Worm (Caenorhabditis elegans) whole organism, L3 larva: Measurements from ENCODE around the gene fce-2.
A peak's percentile ranks its signal among the peaks of the same experiment; 100 is the strongest.

Experiments used
- ZK546.5 ChIP-seq: sonication (generic microtip); optimal IDR thresholded peaks from 2 replicates; lab custom pipeline; 2017; ENCODE audit warnings: missing biosample characterization, missing genetic modification characterization
- aly-2 ChIP-seq: fragments of 150-350 bp; optimal IDR thresholded peaks from 2 replicates; lab custom pipeline; 2014; ENCODE audit warnings: missing biosample characterization, missing genetic modification characterization
- ceh-16 ChIP-seq: sonication (generic microtip); optimal IDR thresholded peaks from 2 replicates; lab custom pipeline; 2017; ENCODE audit warnings: missing biosample characterization, missing genetic modification characterization
- ceh-28 ChIP-seq: fragments of 150-350 bp; optimal IDR thresholded peaks from 2 replicates; lab custom pipeline; 2014; ENCODE audit warnings: missing biosample characterization, missing genetic modification reagents, missing genetic modification characterization
- ceh-82 ChIP-seq: fragments of 150-350 bp; optimal IDR thresholded peaks from 2 replicates; lab custom pipeline; 2014; ENCODE audit warnings: missing biosample characterization, missing genetic modification characterization
- ceh-9 ChIP-seq: sonication (generic microtip); optimal IDR thresholded peaks from 2 replicates; lab custom pipeline; 2018; ENCODE audit warnings: missing biosample characterization, missing genetic modification characterization
- egl-27 ChIP-seq: sonication (generic microtip); optimal IDR thresholded peaks from 4 replicates; lab custom pipeline; 2017; ENCODE audit warnings: missing biosample characterization, missing genetic modification reagents, missing genetic modification characterization
- egl-5 ChIP-seq: fragments of 150-350 bp; optimal IDR thresholded peaks from 2 replicates; lab custom pipeline; 2017; ENCODE audit warnings: missing biosample characterization, missing genetic modification reagents, missing genetic modification characterization, inconsistent platforms
- elt-1 ChIP-seq: fragments of 150-350 bp; optimal IDR thresholded peaks from 2 replicates; lab custom pipeline; 2014; ENCODE audit warnings: missing biosample characterization, missing genetic modification characterization
- elt-2 ChIP-seq: sonication (generic microtip); optimal IDR thresholded peaks from 2 replicates; lab custom pipeline; 2016; ENCODE audit warnings: missing genetic modification reagents, mild to moderate bottlenecking, missing genetic modification characterization, missing compliant biosample characterization
- elt-3 ChIP-seq, 3 experiments: fragments of 150-350 bp in 1 of 3; sonication (generic microtip) in 2 of 3; optimal IDR thresholded peaks; 2 replicates in 2 of 3; 4 replicates in 1 of 3; lab custom pipeline; 2014 to 2017; ENCODE audit warnings: missing biosample characterization in 3 of 3, missing genetic modification characterization in 3 of 3
- eor-1 ChIP-seq, 2 experiments: fragments of 150-350 bp; optimal IDR thresholded peaks; 2 replicates each; lab custom pipeline; 2014 to 2018; ENCODE audit warnings: missing biosample characterization in 2 of 2, missing genetic modification characterization in 2 of 2
- fkh-2 ChIP-seq: fragments of 150-350 bp; optimal IDR thresholded peaks from 2 replicates; lab custom pipeline; 2014; ENCODE audit warnings: missing biosample characterization, missing genetic modification reagents, missing genetic modification characterization
- jun-1 ChIP-seq: fragments of 150-350 bp; optimal IDR thresholded peaks from 2 replicates; lab custom pipeline; 2014; ENCODE audit warnings: missing biosample characterization, missing genetic modification reagents, missing genetic modification characterization
- mdl-1 ChIP-seq: fragments of 150-350 bp; optimal IDR thresholded peaks from 2 replicates; lab custom pipeline; 2014; ENCODE audit warnings: missing biosample characterization, missing genetic modification characterization
- mml-1 ChIP-seq: fragments of 150-350 bp; sonication (generic microtip); optimal IDR thresholded peaks from 3 replicates; lab custom pipeline; 2014; ENCODE audit warnings: missing biosample characterization, missing genetic modification characterization
- nfya-1 ChIP-seq: sonication (generic microtip); optimal IDR thresholded peaks from 2 replicates; lab custom pipeline; 2017; ENCODE audit warnings: missing genetic modification characterization, mild to moderate bottlenecking, missing compliant biosample characterization, antibody characterized with exemption, moderate library complexity; ENCODE audit not compliant: insufficient read depth
- nhr-11 ChIP-seq: fragments of 150-350 bp; optimal IDR thresholded peaks from 2 replicates; lab custom pipeline; 2014; ENCODE audit warnings: missing biosample characterization, missing genetic modification characterization
- nhr-12 ChIP-seq: fragments of 150-350 bp; optimal IDR thresholded peaks from 2 replicates; lab custom pipeline; 2014; ENCODE audit warnings: missing biosample characterization, missing genetic modification characterization
- nhr-23 ChIP-seq: fragments of 150-350 bp; optimal IDR thresholded peaks from 2 replicates; lab custom pipeline; 2014; ENCODE audit warnings: missing biosample characterization, missing genetic modification reagents, missing genetic modification characterization
- nhr-25 ChIP-seq: sonication (generic microtip); optimal IDR thresholded peaks from 2 replicates; lab custom pipeline; 2017; ENCODE audit warnings: missing biosample characterization, missing genetic modification characterization
- nhr-28 ChIP-seq: fragments of 150-350 bp; optimal IDR thresholded peaks from 2 replicates; lab custom pipeline; 2014; ENCODE audit warnings: missing biosample characterization, missing genetic modification characterization
- nhr-67 ChIP-seq: fragments of 150-350 bp; optimal IDR thresholded peaks from 2 replicates; lab custom pipeline; 2014; ENCODE audit warnings: missing biosample characterization, missing genetic modification characterization
- nhr-76 ChIP-seq: fragments of 150-350 bp; sonication (generic microtip); optimal IDR thresholded peaks from 5 replicates; lab custom pipeline; 2014; ENCODE audit warnings: missing biosample characterization, missing genetic modification characterization
- nhr-77 ChIP-seq: fragments of 150-350 bp; optimal IDR thresholded peaks from 2 replicates; lab custom pipeline; 2014; ENCODE audit warnings: missing biosample characterization, missing genetic modification characterization
- pha-4 ChIP-seq: fragments of 150-350 bp; optimal IDR thresholded peaks from 2 replicates; lab custom pipeline; 2014; ENCODE audit warnings: missing biosample characterization, missing genetic modification reagents, missing genetic modification characterization
- pqm-1 ChIP-seq: fragments of 150-350 bp; optimal IDR thresholded peaks from 2 replicates; lab custom pipeline; 2017; ENCODE audit warnings: missing biosample characterization, missing genetic modification characterization, inconsistent platforms
- sea-2 ChIP-seq: fragments of 150-350 bp; sonication (generic microtip); optimal IDR thresholded peaks from 4 replicates; lab custom pipeline; 2014; ENCODE audit warnings: missing biosample characterization, missing genetic modification reagents, missing genetic modification characterization
- skn-1 ChIP-seq: fragments of 150-350 bp; optimal IDR thresholded peaks from 2 replicates; lab custom pipeline; 2014; ENCODE audit warnings: missing biosample characterization, missing genetic modification characterization
- snpc-4 ChIP-seq: fragments of 150-350 bp; optimal IDR thresholded peaks from 2 replicates; lab custom pipeline; 2014; ENCODE audit warnings: missing biosample characterization, missing genetic modification characterization
- unc-39 ChIP-seq: sonication (generic microtip); optimal IDR thresholded peaks from 4 replicates; lab custom pipeline; 2017; ENCODE audit warnings: missing biosample characterization, missing genetic modification characterization
- unc-62 ChIP-seq: fragments of 150-350 bp; sonication (generic microtip); optimal IDR thresholded peaks from 4 replicates; lab custom pipeline; 2014; ENCODE audit warnings: missing biosample characterization, missing genetic modification reagents, missing genetic modification characterization
- zag-1 ChIP-seq: fragments of 150-350 bp; optimal IDR thresholded peaks from 2 replicates; lab custom pipeline; 2014; ENCODE audit warnings: missing biosample characterization, missing genetic modification characterization
- ztf-4 ChIP-seq: fragments of 150-350 bp; optimal IDR thresholded peaks from 2 replicates; lab custom pipeline; 2014; ENCODE audit warnings: missing biosample characterization, missing genetic modification characterization

Gene fce-2

DNA sequence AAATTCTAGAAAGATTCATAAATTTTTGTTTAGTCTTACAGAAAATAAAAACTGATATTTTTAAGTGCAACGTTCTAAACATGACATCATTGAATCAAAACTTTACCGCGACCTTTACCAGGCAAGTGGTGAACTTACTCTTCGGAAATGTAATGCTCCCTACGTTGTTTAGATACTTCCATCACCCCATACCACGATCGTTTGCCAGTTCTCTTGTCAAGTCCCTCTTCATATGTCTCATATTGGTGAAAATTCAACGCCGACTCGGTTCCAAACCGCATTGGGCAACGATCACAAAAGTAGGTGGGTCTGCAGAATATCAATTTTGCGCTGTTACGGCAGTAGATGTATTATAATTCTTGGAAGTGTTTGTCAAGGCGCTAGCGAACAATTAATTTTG is 35.7 kb downstream of the fce-2 start, which contains the start of gene B0250.18:
B0250.18 (minus strand) TSS at position 101 of the 400 bp plus-strand sequence.
- no peak for TF ChIP-seq aly-2
- no peak for TF ChIP-seq nhr-67 (tag; lab: Kevin White, UChicago)
- no peak for TF ChIP-seq egl-5 (tag; lab: Kevin White, UChicago)
- no peak for TF ChIP-seq nhr-77 (tag; lab: Kevin White, UChicago)
- no peak for TF ChIP-seq nfya-1
- TF ChIP-seq jun-1, result no peak
- TF ChIP-seq ceh-16 (tag; lab: Kevin White, UChicago), result no peak
- no peak for TF ChIP-seq ZK546.5 (tag; lab: Kevin White, UChicago)
- no peak for TF ChIP-seq elt-3 (tag; optimal IDR thresholded peaks at IDR 0.05; lab: Kevin White, UChicago)
- no peak for TF ChIP-seq mdl-1 (tag; lab: Kevin White, UChicago)
- no peak for TF ChIP-seq skn-1 (tag; lab: Kevin White, UChicago)
- TF ChIP-seq nhr-25 (tag; lab: Kevin White, UChicago), result no peak
- TF ChIP-seq mml-1 (tag; lab: Kevin White, UChicago), result no peak
- no peak for TF ChIP-seq ceh-82 (tag; lab: Kevin White, UChicago)
- no peak for TF ChIP-seq snpc-4

DNA sequence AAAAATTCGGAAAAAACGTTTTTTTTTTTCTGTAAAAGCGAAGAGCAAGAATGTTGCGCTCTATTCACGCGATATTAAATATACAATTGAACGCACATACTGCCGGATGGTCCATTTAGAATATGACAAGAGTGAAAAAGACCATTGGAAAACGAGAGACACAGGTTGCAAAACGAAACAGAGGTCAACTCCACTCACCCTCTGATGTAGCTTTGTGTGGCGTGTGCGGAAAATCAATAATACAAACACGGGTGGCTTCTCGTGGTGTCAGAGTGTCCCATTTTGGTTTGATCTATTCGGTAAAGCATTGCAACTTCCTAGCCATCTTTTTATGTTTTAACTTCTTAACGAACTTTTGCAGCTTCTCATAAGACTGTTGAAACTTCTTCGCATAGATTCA is 39.7 kb downstream of the fce-2 start:
- no peak for TF ChIP-seq unc-62 (GFP tag; lab: Kevin White, UChicago)
- TF ChIP-seq nhr-67 (tag; lab: Kevin White, UChicago), result no peak
- TF ChIP-seq nhr-28, result no peak
- no peak for TF ChIP-seq ztf-4 (tag; lab: Kevin White, UChicago)
- TF ChIP-seq sea-2 (GFP tag; lab: Kevin White, UChicago), result no peak
- TF ChIP-seq nhr-12, result no peak
- TF ChIP-seq fkh-2 (tag; lab: Kevin White, UChicago), result no peak
- no peak for TF ChIP-seq egl-27 (tag; lab: Kevin White, UChicago)
- no peak for TF ChIP-seq pha-4 (tag; lab: Kevin White, UChicago)

DNA sequence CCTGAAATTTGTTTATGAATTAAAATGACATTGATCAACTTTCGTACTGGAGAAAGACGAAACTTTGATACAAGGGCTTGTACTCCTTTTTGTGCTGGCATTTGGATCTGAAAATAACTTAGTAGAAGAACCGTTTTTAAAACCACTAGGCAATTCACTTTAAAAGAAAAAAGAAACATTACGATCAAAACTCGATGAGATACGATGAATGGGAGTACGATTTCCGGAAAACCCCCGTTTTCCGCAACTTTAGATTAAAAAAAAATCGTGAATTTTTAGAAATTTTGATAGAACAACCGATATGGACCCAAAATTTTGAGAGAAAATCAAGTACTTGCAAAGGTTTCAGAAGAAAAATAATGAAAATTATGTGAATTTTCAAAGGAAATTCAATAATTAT is 45.3 kb downstream of the fce-2 start, which contains the start of gene B0250.8:
B0250.8 (minus strand) TSS at position 101 of the 400 bp plus-strand sequence.
- TF ChIP-seq nfya-1 (no peak), ceh-16 (tag; lab: Kevin White, UChicago) (no peak), nhr-67 (tag; lab: Kevin White, UChicago) (no peak), elt-2 (tag; lab: Kevin White, UChicago) (no peak), pqm-1 (no peak), unc-39 (tag; lab: Kevin White, UChicago) (no peak), ceh-9 (tag; lab: Kevin White, UChicago) (no peak), zag-1 (no peak), nhr-11 (no peak), unc-62 (GFP tag; lab: Kevin White, UChicago) (no peak), nhr-23 (tag; lab: Kevin White, UChicago) (no peak), ZK546.5 (tag; lab: Kevin White, UChicago) (no peak), nhr-76 (tag; lab: Kevin White, UChicago) (no peak), elt-1 (tag; lab: Kevin White, UChicago) (no peak), ceh-28 (tag; lab: Kevin White, UChicago) (no peak), jun-1 (no peak)

DNA sequence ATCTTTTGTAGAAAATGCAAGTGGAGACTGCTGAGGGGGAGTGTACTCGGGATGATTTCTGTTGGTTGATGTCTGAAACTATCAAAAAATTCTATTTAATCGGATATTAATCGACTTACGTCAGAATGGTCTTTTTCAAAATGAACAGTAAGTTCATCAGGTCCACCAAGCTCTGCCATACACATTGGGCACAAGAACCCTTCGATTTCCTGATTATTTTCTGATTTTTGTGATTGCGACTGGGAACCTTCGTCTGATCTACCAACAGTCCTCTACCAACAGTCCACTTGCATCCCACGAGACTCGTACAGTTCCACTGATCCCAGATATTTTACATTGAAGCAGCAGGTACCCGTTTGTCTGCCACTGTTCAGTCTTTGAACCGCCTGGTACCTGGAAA is 49.9 kb downstream of the fce-2 start:
- TF ChIP-seq nfya-1 (no peak), elt-3 (tag; optimal IDR thresholded peaks at IDR 0.05; lab: Kevin White, UChicago) (no peak), mdl-1 (tag; lab: Kevin White, UChicago) (no peak), fkh-2 (tag; lab: Kevin White, UChicago) (no peak), eor-1 (tag; optimal IDR thresholded peaks at IDR 0.05; lab: Kevin White, UChicago) (no peak)

DNA sequence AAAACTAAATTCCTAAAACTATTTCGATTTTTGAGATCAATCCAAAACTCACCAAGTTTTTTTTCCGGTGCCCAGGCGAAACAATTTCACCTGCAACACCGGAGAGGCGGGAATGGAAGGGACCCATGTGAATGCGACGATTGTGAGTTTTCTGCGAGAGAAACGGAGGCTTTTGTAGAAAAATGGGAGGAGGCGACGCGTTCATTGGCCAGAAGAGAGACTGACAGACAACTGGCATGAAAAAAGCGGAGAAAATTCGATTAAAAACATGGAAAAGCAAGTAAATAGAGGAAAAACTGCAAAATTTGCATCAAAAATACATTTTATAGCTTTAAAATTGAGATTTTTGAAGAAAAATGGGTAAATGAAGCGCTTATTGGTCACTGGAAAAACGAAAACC is 50.7 kb downstream of the fce-2 start, which contains the start of gene B0250.7:
B0250.7 (minus strand) TSS at position 232 of the 400 bp plus-strand sequence.
- TF ChIP-seq nfya-1 (peak; percentile 97), egl-5 (tag; lab: Kevin White, UChicago) (no peak)
